Fruit fly (Drosophila melanogaster) whole organism: Measurements from ENCODE around the gene Jon99Fi.

Experiments
- EcR ChIP-seq, 2 experiments: fragments of >200 bp; optimal IDR thresholded peaks; 2 replicates each; lab custom pipeline; 2017; ENCODE audit warnings: missing biosample characterization in 2 of 2, missing genetic modification characterization in 2 of 2, missing genetic modification reagents in 2 of 2
- pan ChIP-seq: fragments of >200 bp; optimal IDR thresholded peaks from 2 replicates; lab custom pipeline; 2017
- psq ChIP-seq: fragments of >200 bp; optimal IDR thresholded peaks from 2 replicates; lab custom pipeline; 2017
- usp ChIP-seq: fragments of >200 bp; optimal IDR thresholded peaks from 2 replicates; lab custom pipeline; 2017; ENCODE audit warnings: missing biosample characterization, missing genetic modification characterization, mixed read lengths

- TF ChIP-seq psq (lab: Kevin White, UChicago) (no peak), usp (GFP tag; lab: Kevin White, UChicago) (no peak), pan (lab: Kevin White, UChicago) (no peak), EcR (GFP tag; optimal IDR thresholded peaks at IDR 0.05; lab: Kevin White, UChicago) (no peak)
Measured at dm6 chr3R:30444946-30445345, 43.8 kb upstream of the Jon99Fi start, which contains the start of gene Osi23.
